Worm (Caenorhabditis elegans): Measurements from ENCODE around the gene F57H12.6.

ce11 chrIV:8010521-8010920 lies 34.4 kb upstream of the F57H12.6 start:
- TF ChIP-seq blmp-1 (tag; optimal IDR thresholded peaks at IDR 0.05) (no peak), aha-1 (tag; optimal IDR thresholded peaks at IDR 0.05) (no peak), elt-2 (tag; optimal IDR thresholded peaks at IDR 0.05) (no peak), pag-3 (tag; optimal IDR thresholded peaks at IDR 0.05; ENCODE audit: borderline replicate concordance, insufficient read depth) (no peak), lin-35 (GFP tag; optimal IDR thresholded peaks at IDR 0.05) (no peak), snpc-4 (tag; optimal IDR thresholded peaks at IDR 0.05) (no peak), alr-1 (tag; optimal IDR thresholded peaks at IDR 0.05; ENCODE audit: borderline replicate concordance) (no peak), nhr-19 (GFP tag; conservative IDR thresholded peaks at IDR 0.05) (no peak)

Data from whole organism, L1 larva.